Worm (Caenorhabditis elegans): ENCODE measurements around the gene clec-32.

The clec-32 gene

DNA sequence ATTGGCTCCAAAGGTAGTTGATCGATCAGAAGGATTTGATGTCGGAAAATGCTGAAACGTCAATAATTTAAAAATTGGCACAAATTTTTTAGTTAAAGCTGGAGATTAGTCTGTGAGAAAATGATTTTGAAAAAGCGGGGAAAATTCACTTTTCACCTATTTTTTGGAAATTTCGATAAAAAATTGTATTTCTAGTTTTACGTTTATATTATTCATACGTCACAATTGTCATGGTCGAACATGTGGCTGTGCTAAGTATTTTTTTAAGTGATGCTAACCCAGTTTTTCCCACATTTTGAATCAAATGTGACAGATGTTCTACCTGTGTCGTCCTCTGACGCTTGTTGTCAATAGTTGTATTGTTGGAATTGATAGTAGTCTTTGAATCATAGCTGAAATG, 17.9 kb upstream of the clec-32 start:
- TF ChIP-seq unc-62 (GFP tag; optimal IDR thresholded peaks at IDR 0.05 in 1 of 2) (peak in 1 of 2 experiments; percentile 94), unc-62 (tag; optimal IDR thresholded peaks at IDR 0.05) (no peak), attf-4 (tag; optimal IDR thresholded peaks at IDR 0.05) (no peak), cey-2 (tag; optimal IDR thresholded peaks at IDR 0.05; ENCODE audit: borderline replicate concordance, insufficient read depth) (no peak), pqm-1 (tag; optimal IDR thresholded peaks at IDR 0.05) (no peak)

DNA sequence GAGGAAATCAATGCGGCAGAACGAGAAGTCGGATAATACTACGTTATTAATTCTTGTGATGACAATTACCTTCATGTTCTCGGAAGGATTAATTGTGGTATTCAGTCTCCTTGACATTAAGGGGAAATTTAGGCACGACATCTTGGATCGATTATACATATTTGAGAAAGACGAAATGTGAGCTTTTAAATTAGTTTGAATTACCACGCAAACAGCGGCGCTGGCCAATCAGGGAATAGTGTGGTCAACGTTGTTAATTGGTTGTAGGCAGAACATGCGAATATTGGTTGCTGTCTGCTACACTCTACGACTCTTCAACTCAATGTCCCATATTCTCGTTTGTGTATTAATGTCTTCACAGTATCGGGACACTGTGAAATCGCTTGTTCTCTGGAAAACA, 13.3 kb upstream of the clec-32 start, which contains the start of gene F49A5.10:
F49A5.10 (plus strand) TSS at position 301 of the 400 bp plus-strand sequence.
- no peak for TF ChIP-seq egl-43 (GFP tag; IDR thresholded peaks at IDR 0.05)

DNA sequence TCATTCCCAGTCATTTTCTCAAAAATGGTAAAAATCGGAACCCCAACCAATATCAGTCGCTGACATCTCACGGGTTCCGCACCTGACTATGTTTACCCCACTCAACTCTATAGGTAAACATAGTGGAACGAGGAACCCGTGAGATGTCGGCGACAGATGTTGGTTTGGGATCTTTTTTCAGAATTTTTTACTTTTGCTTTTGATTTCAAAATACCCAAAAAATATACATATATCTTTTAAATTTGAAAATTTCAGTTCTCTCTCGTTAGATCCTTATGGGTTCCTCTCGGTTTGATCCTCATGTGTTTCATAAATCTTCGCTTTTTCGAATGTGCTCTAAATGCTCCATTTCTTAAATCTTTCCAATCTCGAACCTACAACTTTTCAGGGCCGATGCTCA, 12.0 kb upstream of the clec-32 start, which contains the start of gene srw-23:
srw-23 (plus strand) TSS at position 301 of the 400 bp plus-strand sequence.
- TF ChIP-seq nhr-10 (tag; optimal IDR thresholded peaks at IDR 0.05) (no peak), unc-62 (GFP tag; optimal IDR thresholded peaks at IDR 0.05 in 1 of 2) (peak in 1 of 2 experiments; percentile 28), unc-62 (tag; optimal IDR thresholded peaks at IDR 0.05) (no peak)

DNA sequence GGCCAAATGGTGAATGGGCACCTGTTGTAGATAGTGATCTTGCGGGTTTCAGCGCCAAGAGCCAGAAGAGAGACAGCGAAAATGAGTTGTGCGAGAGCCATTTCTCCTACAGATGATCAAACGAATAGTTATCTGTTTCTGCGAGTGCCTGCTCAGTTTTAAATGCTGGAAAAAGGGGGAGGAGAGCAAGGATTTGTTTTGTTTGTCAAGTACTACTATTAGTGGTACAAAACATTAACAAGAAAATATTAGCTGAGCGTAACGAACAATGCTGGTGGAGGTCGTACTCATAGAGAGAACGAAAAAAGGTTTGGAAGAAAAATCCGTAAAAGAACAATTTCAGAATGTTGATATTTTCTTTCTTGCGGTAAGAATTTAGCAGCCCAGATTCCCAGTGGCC, 9.8 kb upstream of the clec-32 start, which contains the start of gene thn-4:
thn-4 (minus strand) TSS at position 101 of the 400 bp plus-strand sequence.
- no peak for TF ChIP-seq F49E8.2 (tag; optimal IDR thresholded peaks at IDR 0.05; ENCODE audit: borderline replicate concordance)

DNA sequence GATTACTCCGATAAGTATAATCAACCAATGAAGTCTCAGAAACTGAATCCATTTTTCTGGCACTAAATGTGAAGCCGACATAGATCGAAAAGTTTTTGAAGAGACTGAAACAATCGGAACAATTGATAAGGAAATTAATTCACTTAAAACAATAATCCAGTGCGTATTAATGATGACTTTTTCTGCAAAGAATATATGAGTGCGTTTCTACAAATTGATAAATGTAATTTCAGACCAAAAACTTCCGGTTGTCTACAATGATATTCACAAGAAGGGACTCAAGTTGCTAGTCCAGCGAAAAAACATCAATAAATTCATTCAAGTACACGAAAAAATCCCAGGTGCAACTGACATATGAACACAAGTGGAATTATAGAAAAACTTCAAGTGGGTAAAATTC, 8.1 kb upstream of the clec-32 start, which contains the start of gene clec-33:
clec-33 (minus strand) TSS at position 101 of the 400 bp plus-strand sequence.
- TF ChIP-seq F37D6.2 (tag; optimal IDR thresholded peaks at IDR 0.05) = no peak
- TF ChIP-seq attf-4 (tag; optimal IDR thresholded peaks at IDR 0.05) = no peak
- no peak for TF ChIP-seq spr-1 (tag; optimal IDR thresholded peaks at IDR 0.05)
- TF ChIP-seq nhr-76 (tag; optimal IDR thresholded peaks at IDR 0.05) = no peak
- TF ChIP-seq nhr-77 (tag; optimal IDR thresholded peaks at IDR 0.05) = no peak
- TF ChIP-seq nhr-41 (GFP tag; IDR thresholded peaks at IDR 0.05) = no peak
- no peak for TF ChIP-seq ceh-44 (GFP tag; IDR thresholded peaks at IDR 0.05)
- TF ChIP-seq D1046.2 (GFP tag; IDR thresholded peaks at IDR 0.05) = no peak
- TF ChIP-seq spr-3 (GFP tag; optimal IDR thresholded peaks at IDR 0.05) = no peak
- TF ChIP-seq gei-8 (GFP tag; optimal IDR thresholded peaks at IDR 0.05) = no peak

DNA sequence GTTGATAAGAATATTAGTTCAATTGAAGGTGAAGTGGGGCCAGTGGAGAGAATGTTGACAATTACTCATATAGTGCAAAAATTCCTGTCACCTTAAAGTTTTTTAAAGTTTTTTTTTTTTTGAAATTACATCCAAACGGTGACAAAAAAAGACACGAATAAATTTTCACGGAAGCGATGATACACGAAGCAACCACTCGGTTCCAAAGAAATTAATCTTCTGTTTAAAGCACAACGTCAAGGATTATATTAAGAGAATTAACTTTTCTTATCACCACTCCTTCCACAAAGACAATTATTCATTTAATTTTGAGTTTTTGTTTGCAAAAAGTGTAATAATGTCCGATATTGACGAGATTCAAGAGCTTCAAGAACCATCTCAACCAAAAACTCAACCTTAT, 3.8 kb upstream of the clec-32 start, which contains the start of gene clec-28:
clec-28 (plus strand) TSS at position 301 of the 400 bp plus-strand sequence.
- TF ChIP-seq lsy-2 (tag; optimal IDR thresholded peaks at IDR 0.05) = no peak

DNA sequence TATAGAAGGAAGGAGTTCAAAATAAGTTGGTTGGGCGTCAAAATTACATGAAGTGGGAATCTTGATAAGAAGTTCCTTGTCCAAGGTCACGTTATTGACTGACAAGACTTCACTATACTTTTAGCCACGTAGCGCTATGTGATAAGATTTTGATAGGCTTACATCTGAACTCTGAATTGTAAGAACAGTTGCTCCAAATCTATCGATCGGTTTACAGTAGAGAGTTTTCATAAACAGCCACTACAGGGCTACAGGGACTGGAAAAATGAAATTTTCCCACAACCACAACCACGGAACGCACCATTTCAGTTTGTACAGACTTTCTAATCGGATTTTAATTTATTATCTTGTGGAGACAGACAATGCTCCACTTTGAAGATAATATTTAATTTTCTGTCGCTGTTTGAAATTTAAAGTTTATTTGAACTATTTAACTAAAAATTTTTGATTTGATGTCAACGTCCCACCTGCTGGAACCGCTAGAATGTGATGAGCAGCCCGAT, 3.6 kb downstream of the clec-32 start, which contains the start of the genes clec-31 and clec-22:
clec-31 (minus strand) TSS at position 101 of the 503 bp plus-strand sequence.
clec-22 (plus strand) TSS at position 453 of the 503 bp plus-strand sequence.
- TF ChIP-seq nhr-25 (tag; optimal IDR thresholded peaks at IDR 0.05; ENCODE audit: borderline replicate concordance, insufficient read depth) = no peak
- no peak for TF ChIP-seq jun-1 (tag; optimal IDR thresholded peaks at IDR 0.05)
- no peak for TF ChIP-seq lir-3 (tag; optimal IDR thresholded peaks at IDR 0.05)
- TF ChIP-seq T26A8.4 (GFP tag; IDR thresholded peaks at IDR 0.05) = no peak
- TF ChIP-seq madf-5 (GFP tag; IDR thresholded peaks at IDR 0.05) = no peak
- no peak for TF ChIP-seq pha-4 (GFP tag; IDR thresholded peaks at IDR 0.05)
- TF ChIP-seq pha-4 (tag; optimal IDR thresholded peaks at IDR 0.05) = no peak
- TF ChIP-seq dpl-1 (GFP tag; optimal IDR thresholded peaks at IDR 0.05) = no peak
- TF ChIP-seq T20F7.1 (GFP tag; optimal IDR thresholded peaks at IDR 0.05) = no peak
- no peak for TF ChIP-seq zip-2 (tag; optimal IDR thresholded peaks at IDR 0.05)
